Worm (Caenorhabditis elegans) whole organism, young adult: ENCODE results near the gene C51E3.10.

Source experiments
- F23B12.7 ChIP-seq: sonication (generic microtip); optimal IDR thresholded peaks from 2 replicates; lab custom pipeline; 2017; ENCODE audit warnings: missing genetic modification characterization, mild to moderate bottlenecking, missing compliant biosample characterization, antibody characterized with exemption, moderate library complexity; ENCODE audit not compliant: insufficient read depth
- T26A5.8 ChIP-seq: sonication (generic microtip); optimal IDR thresholded peaks from 2 replicates; lab custom pipeline; 2016; ENCODE audit warnings: missing genetic modification characterization, missing compliant biosample characterization
- akir-1 ChIP-seq: fragments of 200-800 bp; sonication (Bioruptor generic); optimal IDR thresholded peaks from 2 replicates; lab custom pipeline; 2018; ENCODE audit warnings: mild to moderate bottlenecking, missing genetic modification characterization, moderate library complexity, missing compliant biosample characterization
- aptf-2 ChIP-seq: fragments of 200-800 bp; sonication (Bioruptor generic); conservative IDR thresholded peaks from 2 replicates; pipeline ENCODE4 v1.3.6; 2022; ENCODE audit warnings: missing genetic modification reagents, missing genetic modification characterization, missing compliant biosample characterization
- bed-1 ChIP-seq: fragments of 200-800 bp; sonication (Bioruptor generic); IDR thresholded peaks from 2 replicates; pipeline ENCODE4 v1.3.6; 2022; ENCODE audit warnings: missing genetic modification reagents, missing genetic modification characterization, missing compliant biosample characterization
- dpl-1 ChIP-seq: fragments of 150-350 bp; optimal IDR thresholded peaks from 2 replicates; lab custom pipeline; 2014; ENCODE audit warnings: missing biosample characterization, missing genetic modification reagents, missing genetic modification characterization
- efl-1 ChIP-seq: fragments of 150-350 bp; optimal IDR thresholded peaks from 2 replicates; lab custom pipeline; 2014; ENCODE audit warnings: missing biosample characterization, missing genetic modification reagents, missing genetic modification characterization
- ets-4 ChIP-seq: fragments of 200-800 bp; sonication (Bioruptor generic); optimal IDR thresholded peaks from 2 replicates; lab custom pipeline; 2018; ENCODE audit warnings: mild to moderate bottlenecking, missing genetic modification characterization, missing compliant biosample characterization
- lin-35 ChIP-seq, 3 experiments: fragments of 150-350 bp in 2 of 3; sonication (generic microtip) in 1 of 3; optimal IDR thresholded peaks; 2 replicates each; lab custom pipeline; 2014 to 2018; ENCODE audit warnings: missing biosample characterization in 3 of 3, missing genetic modification characterization in 3 of 3, missing genetic modification reagents in 3 of 3
- nhr-80 ChIP-seq: sonication (generic microtip); optimal IDR thresholded peaks from 2 replicates; lab custom pipeline; 2016; ENCODE audit warnings: missing genetic modification characterization, missing compliant biosample characterization
- nhr-90 ChIP-seq: sonication (generic microtip); optimal IDR thresholded peaks from 2 replicates; lab custom pipeline; 2016; ENCODE audit warnings: missing genotype, mild to moderate bottlenecking, missing genetic modification characterization, missing compliant biosample characterization
- snpc-4 ChIP-seq, 5 experiments: fragments of 150-350 bp in 1 of 5; sonication (generic microtip) in 4 of 5; optimal IDR thresholded peaks; 2 replicates each; lab custom pipeline; 2014 to 2018; ENCODE audit warnings: missing genetic modification characterization in 5 of 5, missing biosample characterization in 3 of 5, antibody characterized with exemption in 2 of 5, mild to moderate bottlenecking in 2 of 5, missing compliant biosample characterization in 2 of 5, missing genotype in 2 of 5, moderate library complexity in 2 of 5, missing genetic modification reagents in 1 of 5
- sptf-2 ChIP-seq: fragments of 200-800 bp; sonication (Bioruptor generic); optimal IDR thresholded peaks from 2 replicates; lab custom pipeline; 2018; ENCODE audit warnings: mild to moderate bottlenecking, missing genetic modification characterization, missing compliant biosample characterization

DNA sequence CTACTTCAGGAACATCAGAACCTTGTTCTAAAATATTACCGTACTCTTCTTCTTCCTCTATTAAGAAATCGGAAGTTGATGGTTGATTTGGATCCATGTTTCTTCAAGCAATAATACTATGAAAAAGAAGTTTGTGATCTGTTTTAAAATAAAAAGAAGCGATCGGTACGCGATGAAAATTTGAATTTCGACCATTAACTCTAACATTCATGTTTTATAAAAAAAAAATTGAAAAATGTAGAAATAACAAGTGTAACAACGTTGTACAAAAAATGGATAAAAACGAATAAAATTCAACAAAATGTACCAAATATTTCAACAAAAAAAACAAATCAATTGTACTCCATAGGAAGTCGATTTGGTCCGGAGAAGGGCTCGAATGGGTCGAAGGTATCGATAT is 49.3 kb upstream of the C51E3.10 start, which contains the start of gene tftc-3:
- no peak for TF ChIP-seq sptf-2 (GFP tag; lab: Kevin White, UChicago)
- no peak for TF ChIP-seq bed-1 (GFP tag; lab: Robert Waterston, UW)
- TF ChIP-seq F23B12.7 (tag; lab: Kevin White, UChicago), result no peak
- TF ChIP-seq efl-1 (GFP tag; lab: Kevin White, UChicago), result no peak
- TF ChIP-seq aptf-2, result no peak
- no peak for TF ChIP-seq nhr-90 (tag; lab: Kevin White, UChicago)
- TF ChIP-seq snpc-4 (GFP tag; optimal IDR thresholded peaks at IDR 0.05; lab: Kevin White, UChicago), result no peak
- no peak for TF ChIP-seq snpc-4 (tag; optimal IDR thresholded peaks at IDR 0.05; lab: Kevin White, UChicago)
- no peak for TF ChIP-seq T26A5.8
- no peak for TF ChIP-seq ets-4 (GFP tag; lab: Kevin White, UChicago)
- no peak for TF ChIP-seq dpl-1 (GFP tag; lab: Kevin White, UChicago)
- no peak for TF ChIP-seq nhr-80 (tag; lab: Kevin White, UChicago)
- TF ChIP-seq akir-1, result no peak
- TF ChIP-seq lin-35 (GFP tag; optimal IDR thresholded peaks at IDR 0.05; lab: Kevin White, UChicago), result no peak
